Worm (Caenorhabditis elegans): ENCODE data around the gene cha-1.

DNA sequence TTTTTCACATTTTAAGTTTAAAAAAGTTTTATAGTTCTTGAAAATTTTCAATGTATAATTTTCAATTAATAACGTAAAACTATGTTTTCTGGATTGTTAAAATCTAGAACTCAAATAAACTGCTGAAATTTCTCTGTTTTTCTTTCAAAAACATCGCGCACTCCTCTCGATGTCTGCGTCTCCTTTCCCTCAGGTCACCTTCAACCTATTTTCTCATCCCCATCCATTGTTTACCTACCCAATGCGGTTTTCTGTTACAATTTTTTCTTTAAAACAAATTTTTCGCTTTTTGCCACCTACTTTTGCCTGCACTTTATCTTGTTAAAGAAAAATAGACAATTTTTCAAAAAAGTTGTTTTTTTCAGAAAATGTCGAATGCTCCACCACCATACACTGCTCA, 8.8 kb upstream of the cha-1 start, which contains the start of gene ZC416.2:
- TF ChIP-seq elt-1 (tag; optimal IDR thresholded peaks at IDR 0.05; ENCODE audit: borderline replicate concordance, insufficient read depth) (no peak), pha-4 (tag; optimal IDR thresholded peaks at IDR 0.05) (no peak), unc-62 (GFP tag; optimal IDR thresholded peaks at IDR 0.05) (no peak), blmp-1 (tag; optimal IDR thresholded peaks at IDR 0.05) (no peak), M03D4.4 (tag; optimal IDR thresholded peaks at IDR 0.05) (no peak), nhr-12 (tag; optimal IDR thresholded peaks at IDR 0.05) (no peak), nhr-28 (tag; optimal IDR thresholded peaks at IDR 0.05) (no peak)
